Worm (Caenorhabditis elegans) whole organism, L4/young adult: ENCODE data around the gene col-117.
A peak's percentile ranks its signal among the peaks of the same experiment; 100 is the strongest.
"Not testable (repeated sequence)": the region's sequence is repeated elsewhere in the genome, so short reads cannot be mapped to it uniquely, and the experiment has no call there.

ENCODE experiments used
- W03F9.2 ChIP-seq: fragments of 150-350 bp; optimal IDR thresholded peaks from 2 replicates; lab custom pipeline; 2014; ENCODE audit warnings: missing biosample characterization, missing genetic modification characterization
- dao-5 ChIP-seq: sonication (generic microtip); optimal IDR thresholded peaks from 2 replicates; lab custom pipeline; 2016; ENCODE audit warnings: missing genotype, missing genetic modification characterization, moderate library complexity, missing compliant biosample characterization
- him-1 ChIP-seq: sonication (generic microtip); optimal IDR thresholded peaks from 2 replicates; lab custom pipeline; 2016; ENCODE audit warnings: missing genotype, missing genetic modification reagents, missing genetic modification characterization, missing compliant biosample characterization

The col-117 gene

DNA sequence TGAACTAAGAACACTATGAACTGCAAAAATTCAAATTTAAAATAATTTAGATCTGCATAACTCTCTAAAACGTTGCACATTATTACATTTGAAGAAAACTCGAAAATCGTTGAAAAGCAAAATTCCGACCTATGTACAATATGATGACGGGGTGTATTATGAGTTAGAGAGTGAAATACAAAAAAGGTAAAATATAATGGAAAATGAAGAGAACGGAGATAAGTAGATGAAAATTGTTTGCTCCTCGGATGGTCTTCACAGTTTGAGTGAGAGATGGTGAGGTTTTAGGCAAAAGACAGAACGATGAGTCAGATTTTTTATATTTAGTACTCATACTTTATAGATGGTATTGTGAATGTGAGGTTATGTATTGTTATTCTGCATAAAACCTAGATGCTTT, 16.7 kb downstream of the col-117 start:
- TF ChIP-seq him-1 (tag; lab: Kevin White, UChicago) (no peak), W03F9.2 (tag; lab: Kevin White, UChicago) (no peak), dao-5 (no peak)

ce11 chrIV:8798255-8798654, 25.7 kb downstream of the col-117 start, which contains the start of gene clec-182:
Gene clec-182, minus strand, starts transcription at chrIV:8798355.
- TF ChIP-seq W03F9.2 (tag; lab: Kevin White, UChicago) (no peak), dao-5 (no peak), him-1 (tag; lab: Kevin White, UChicago) (no peak)

DNA sequence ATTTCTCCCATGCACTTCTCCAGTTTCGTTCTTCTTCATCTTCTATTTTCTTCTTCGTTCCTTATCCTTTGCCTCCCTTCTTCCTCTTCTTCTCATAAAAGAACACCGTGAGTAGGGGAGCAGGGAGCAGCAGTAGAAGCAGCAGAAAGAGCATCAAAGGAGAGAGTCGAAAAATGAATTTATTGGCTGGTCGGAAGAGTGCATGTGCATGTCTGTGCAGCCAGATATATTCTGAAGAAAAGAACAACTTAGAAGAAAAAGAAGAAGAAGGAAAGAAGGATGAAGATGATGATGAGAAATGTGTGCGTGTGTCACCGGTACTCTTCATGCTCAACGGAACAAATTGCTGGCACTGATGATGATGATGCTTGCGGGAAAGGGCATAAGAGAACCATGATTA, 27.7 kb downstream of the col-117 start:
- TF ChIP-seq dao-5 (no peak), W03F9.2 (tag; lab: Kevin White, UChicago) (no peak), him-1 (tag; lab: Kevin White, UChicago) (peak; percentile 73)

DNA sequence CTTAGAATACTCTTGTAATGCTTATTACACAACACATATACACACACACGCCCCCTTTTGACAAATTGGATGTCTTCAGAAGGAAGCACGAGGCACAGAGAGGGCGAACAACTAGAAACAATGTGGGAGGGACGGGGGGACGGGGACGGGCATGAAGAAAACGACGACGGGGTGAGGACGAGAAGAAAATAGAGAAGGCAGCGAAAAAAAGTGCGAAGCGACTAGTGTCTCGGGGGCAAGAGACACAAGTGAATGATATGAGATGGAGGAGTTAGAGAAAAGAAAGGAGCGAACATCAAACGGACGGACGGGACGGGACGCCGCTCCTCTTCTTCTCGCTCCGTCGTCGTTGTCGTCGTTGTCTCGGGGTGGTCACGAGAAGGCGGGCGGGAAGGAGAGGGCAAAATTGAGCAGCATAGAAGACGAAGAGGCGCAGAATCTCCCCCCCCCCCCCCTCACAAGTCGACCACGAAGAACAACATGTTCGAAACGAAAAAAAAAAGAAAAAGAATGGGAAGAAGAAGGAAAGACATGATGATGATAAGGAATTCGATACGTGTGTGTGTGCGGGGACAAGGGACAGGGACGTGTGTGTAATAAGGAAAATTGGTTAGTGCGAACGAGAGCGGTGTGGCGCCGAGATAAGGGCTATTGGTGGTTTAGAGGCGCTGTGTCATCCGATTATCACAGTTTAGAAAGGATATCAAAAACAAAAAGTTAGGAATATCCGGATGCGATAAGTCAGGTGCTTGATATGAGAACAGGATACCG, 28.9 kb downstream of the col-117 start:
- no peak for TF ChIP-seq dao-5
- TF ChIP-seq him-1 (tag; lab: Kevin White, UChicago) = peak; percentile 90
- TF ChIP-seq W03F9.2 (tag; lab: Kevin White, UChicago) = peak; percentile 67

DNA sequence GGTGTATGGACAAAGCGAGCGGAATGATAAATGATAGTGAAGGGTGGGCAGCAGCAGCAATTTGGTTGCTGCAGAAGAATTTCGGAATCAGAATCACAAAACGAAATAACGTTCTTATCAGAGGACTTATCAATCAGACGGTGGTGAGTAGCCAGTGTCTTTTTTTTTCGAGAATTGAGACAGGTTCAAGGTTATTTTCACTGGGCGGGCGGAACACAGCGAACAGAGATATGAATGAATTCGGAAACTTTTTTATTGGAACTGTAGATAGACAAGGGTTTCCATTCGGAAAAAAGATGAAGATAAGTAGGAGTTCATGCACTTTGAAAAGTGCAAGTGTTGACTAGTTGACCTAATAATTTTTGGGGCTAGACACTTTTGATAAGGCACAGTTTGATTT, 30.8 kb downstream of the col-117 start:
- no peak for TF ChIP-seq him-1 (tag; lab: Kevin White, UChicago)
- TF ChIP-seq W03F9.2 (tag; lab: Kevin White, UChicago) = peak; percentile 39

DNA sequence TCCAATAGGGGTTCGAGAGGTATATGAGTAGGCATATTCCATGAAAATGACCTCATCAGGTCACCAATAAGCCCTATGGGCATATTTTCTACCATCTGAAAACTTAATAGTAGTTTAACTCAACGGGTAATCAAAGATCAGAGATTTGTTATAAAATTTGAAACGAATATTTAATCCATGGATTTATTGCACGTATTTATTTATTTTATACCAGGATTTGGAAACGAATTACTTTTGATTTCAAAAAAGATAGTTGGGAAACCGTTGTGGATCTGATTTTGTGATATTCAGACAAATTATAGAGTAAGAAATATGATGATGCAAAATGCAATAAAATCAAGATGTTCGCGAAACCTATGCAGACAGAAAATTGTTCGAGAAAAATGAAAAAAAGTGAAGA, 31.2 kb downstream of the col-117 start, which contains the start of gene C33D9.3:
Gene C33D9.3 (minus strand): TSS at position 101 of the 400 bp plus-strand sequence.
- TF ChIP-seq W03F9.2 (tag; lab: Kevin White, UChicago) (no peak), dao-5 (no peak), him-1 (tag; lab: Kevin White, UChicago) (no peak)

DNA sequence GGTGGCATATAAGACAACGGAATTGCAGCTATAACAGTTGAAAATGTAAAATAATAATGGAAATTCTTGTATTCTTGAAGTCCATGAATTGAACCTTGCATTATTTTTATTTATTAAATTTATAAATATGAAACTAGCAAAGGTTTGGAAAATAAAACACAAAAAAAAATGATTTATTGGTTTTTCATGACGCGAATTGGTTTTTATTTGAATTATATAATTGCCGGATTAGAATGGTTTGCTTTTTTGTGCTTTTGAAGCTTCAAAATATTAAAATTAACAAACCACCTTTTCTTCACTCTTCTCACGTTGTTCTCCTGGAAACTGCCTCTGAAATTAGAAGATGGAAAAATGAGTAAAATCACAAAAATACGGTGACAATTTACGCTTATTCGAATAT, 33.9 kb downstream of the col-117 start, which contains the start of gene sru-35:
Gene sru-35 (minus strand): TSS at position 101 of the 400 bp plus-strand sequence.
- TF ChIP-seq W03F9.2 (tag; lab: Kevin White, UChicago) (no peak), dao-5 (no peak), him-1 (tag; lab: Kevin White, UChicago) (no peak)

DNA sequence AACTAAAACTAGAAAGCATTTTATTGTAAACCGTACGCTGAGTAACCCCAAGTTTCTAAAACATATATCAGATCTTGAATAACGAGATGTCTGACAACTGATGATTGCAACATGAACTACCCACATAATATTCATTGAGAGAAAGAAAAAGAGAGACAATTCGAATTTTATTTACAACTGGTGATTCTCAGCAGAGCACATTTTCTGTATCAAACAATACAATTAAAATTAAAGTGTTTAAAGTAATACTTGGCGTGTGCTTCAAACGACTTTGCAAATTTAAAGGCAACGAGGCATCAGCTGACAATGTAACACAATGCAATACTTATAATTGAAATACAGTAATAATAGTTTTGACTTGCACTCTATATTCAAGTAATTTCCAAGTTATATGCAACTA, 35.9 kb downstream of the col-117 start, which contains the start of gene C33D9.10:
Gene C33D9.10 (minus strand): TSS at position 101 of the 400 bp plus-strand sequence.
- TF ChIP-seq dao-5; him-1 (tag; lab: Kevin White, UChicago); W03F9.2 (tag; lab: Kevin White, UChicago): not testable (repeated sequence)

- TF ChIP-seq W03F9.2 (tag; lab: Kevin White, UChicago) = no peak
- no peak for TF ChIP-seq him-1 (tag; lab: Kevin White, UChicago)
- no peak for TF ChIP-seq dao-5
Observed at ce11 chrIV:8786654-8787053, 37.3 kb downstream of the col-117 start, which contains the start of gene C33D9.8. Gene C33D9.8, minus strand, starts transcription at chrIV:8786752.

DNA sequence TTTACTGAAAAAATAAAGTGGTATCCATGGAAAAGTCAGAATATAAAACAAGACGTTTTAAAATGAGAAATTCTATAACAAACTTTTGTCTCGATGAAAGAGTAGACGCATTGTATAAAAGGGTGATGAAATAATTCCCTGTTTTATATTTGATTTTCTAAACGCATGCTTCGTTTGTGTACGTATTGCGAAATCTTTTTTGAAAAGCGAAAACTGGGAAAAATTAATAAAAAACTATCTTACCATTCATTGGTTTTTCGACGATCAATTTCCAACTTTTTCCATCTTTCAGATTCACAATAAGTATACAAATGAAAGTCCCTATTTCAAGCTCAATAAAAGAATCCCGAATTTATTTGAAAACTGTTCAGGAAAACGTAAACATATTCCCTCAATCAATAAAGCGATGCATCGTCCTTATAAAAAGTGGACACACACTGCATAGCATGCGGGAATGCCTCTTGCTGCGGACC, 39.1 kb downstream of the col-117 start, which contains the start of gene C33D9.13:
Gene C33D9.13 (minus strand): TSS at position 423 of the 473 bp plus-strand sequence.
- TF ChIP-seq dao-5 (no peak), W03F9.2 (tag; lab: Kevin White, UChicago) (no peak), him-1 (tag; lab: Kevin White, UChicago) (no peak)

- TF ChIP-seq W03F9.2 (tag; lab: Kevin White, UChicago) (no peak), dao-5 (no peak), him-1 (tag; lab: Kevin White, UChicago) (no peak)
Observed at ce11 chrIV:8782172-8782571, 41.8 kb downstream of the col-117 start.

ce11 chrIV:8778045-8778444, 46.0 kb downstream of the col-117 start, which contains the start of gene C33D9.6:
Gene C33D9.6, minus strand, starts transcription at chrIV:8778145.
- TF ChIP-seq him-1 (tag; lab: Kevin White, UChicago) = no peak
- TF ChIP-seq dao-5 = no peak
- no peak for TF ChIP-seq W03F9.2 (tag; lab: Kevin White, UChicago)
